Fruit fly (Drosophila melanogaster): ENCODE data around the gene Scsalpha1.
A peak's percentile ranks its signal among the peaks of the same experiment; 100 is the strongest.

Scsalpha1 gene

DNA sequence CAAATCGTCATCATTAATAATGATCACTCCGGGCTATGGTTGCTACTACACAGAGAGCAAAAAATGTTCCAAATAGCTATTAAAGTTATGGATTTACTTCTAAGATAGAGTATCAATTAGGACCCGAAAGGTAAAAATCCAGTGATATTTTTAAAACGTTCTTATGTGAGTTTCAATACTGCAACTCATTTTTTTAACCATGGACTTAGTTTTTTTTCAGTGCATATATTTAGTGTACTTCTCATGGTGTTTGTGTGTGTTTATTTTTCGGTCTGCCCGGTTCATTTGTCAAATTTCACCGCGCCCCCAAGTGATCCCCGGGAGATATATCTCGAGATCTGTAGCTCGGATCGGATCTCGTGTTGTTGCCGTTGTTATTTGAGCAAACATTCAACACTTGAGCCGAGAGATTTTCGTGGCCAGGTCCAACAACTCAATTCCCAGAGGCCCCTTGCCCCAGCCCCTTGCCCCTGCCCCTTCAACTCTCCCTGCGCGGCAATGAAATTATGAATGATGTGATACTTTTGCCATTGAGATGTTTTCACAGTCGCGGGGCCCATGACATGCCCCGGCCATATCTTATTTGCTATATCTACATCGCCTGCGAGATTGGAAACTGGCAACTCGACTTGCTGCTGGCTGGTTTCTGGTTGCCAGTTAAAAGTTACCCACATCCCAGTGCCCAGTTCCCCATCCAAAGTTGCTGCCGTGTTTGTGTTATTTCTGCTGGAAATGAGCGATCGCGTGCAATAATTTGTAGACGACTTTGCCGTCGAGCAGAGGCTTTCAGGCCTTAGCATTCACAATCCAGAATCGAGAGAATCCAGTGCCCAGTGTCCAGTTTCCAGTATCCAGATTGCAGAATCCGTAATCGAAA is 48.7 kb downstream of the Scsalpha1 start (continued):
- TF ChIP-seq Sox15 (GFP tag; optimal IDR thresholded peaks at IDR 0.05) (no peak), Hr39 (GFP tag; optimal IDR thresholded peaks at IDR 0.05) (peak; percentile 14), fkh (GFP tag; optimal IDR thresholded peaks at IDR 0.05) (peak; percentile 63), Eip75B (GFP tag; optimal IDR thresholded peaks at IDR 0.05) (no peak), CG6163 (GFP tag; IDR thresholded peaks at IDR 0.05) (0 out of 3 replicates have a peak, but pooled peaks have one; percentile 53), Ets96B (tag; optimal IDR thresholded peaks at IDR 0.05) (peak; percentile 12), CG8632 (GFP tag; optimal IDR thresholded peaks at IDR 0.05) (no peak), dsx (GFP tag; optimal IDR thresholded peaks at IDR 0.05; ENCODE audit: poor library complexity, severe bottlenecking) (no peak), pdm3 (GFP tag; optimal IDR thresholded peaks at IDR 0.05) (peak; percentile 29)

DNA sequence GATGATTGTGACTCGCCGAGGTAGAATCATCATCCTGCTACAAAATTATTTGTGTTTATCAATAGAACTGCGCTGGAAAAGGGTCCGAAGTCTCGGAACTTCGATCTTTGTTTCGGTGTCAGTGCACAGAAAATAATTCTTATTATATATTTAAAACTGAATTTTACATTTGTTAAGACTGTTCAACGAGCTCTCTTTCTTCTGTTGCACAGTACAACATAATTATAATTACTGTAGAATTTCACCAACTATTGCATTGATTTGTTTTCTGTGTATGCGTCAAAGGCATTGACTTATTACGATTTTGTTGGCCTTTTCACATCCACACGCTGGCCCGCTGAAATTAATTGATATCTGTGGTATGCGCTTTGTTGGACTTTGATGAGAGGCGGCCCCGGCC is 49.5 kb downstream of the Scsalpha1 start:
- TF ChIP-seq Smox (GFP tag; optimal IDR thresholded peaks at IDR 0.05) = peak; percentile 10
- TF ChIP-seq eg (GFP tag; IDR thresholded peaks at IDR 0.05) = no peak
- TF ChIP-seq Eip78C (GFP tag) = peak; percentile 72
- peak; percentile 13 for TF ChIP-seq acj6 (GFP tag; optimal IDR thresholded peaks at IDR 0.05)
- peak; percentile 13 for TF ChIP-seq cyc (GFP tag; optimal IDR thresholded peaks at IDR 0.05)
- TF ChIP-seq svp (GFP tag) = peak; percentile 62
- peak; percentile 11 for TF ChIP-seq OdsH (GFP tag; optimal IDR thresholded peaks at IDR 0.05)
- TF ChIP-seq CG32006 (GFP tag; optimal IDR thresholded peaks at IDR 0.05) = no peak
- peak; percentile 55; the same call in 2 of the 3 replicates for TF ChIP-seq CG6163 (GFP tag; IDR thresholded peaks at IDR 0.05)
- peak; percentile 8 for TF ChIP-seq Sox14 (GFP tag; optimal IDR thresholded peaks at IDR 0.05)
- no peak for TF ChIP-seq Blimp-1 (GFP tag; optimal IDR thresholded peaks at IDR 0.05)
- peak; percentile 35 for TF ChIP-seq esn (GFP tag; optimal IDR thresholded peaks at IDR 0.05)
- TF ChIP-seq Ets21C (GFP tag; optimal IDR thresholded peaks at IDR 0.05) = no peak
- TF ChIP-seq vri (GFP tag; optimal IDR thresholded peaks at IDR 0.05) = no peak
- no peak for TF ChIP-seq CG1621 (tag; optimal IDR thresholded peaks at IDR 0.05)
- peak; percentile 33 for TF ChIP-seq Met (GFP tag; optimal IDR thresholded peaks at IDR 0.05)
- TF ChIP-seq CG34406 (GFP tag; optimal IDR thresholded peaks at IDR 0.05) = no peak
- peak; percentile 11 for TF ChIP-seq Sox102F (GFP tag; optimal IDR thresholded peaks at IDR 0.05)
- TF ChIP-seq CG6792 (GFP tag; optimal IDR thresholded peaks at IDR 0.05) = no peak
- no peak for TF ChIP-seq CG31627 (GFP tag; optimal IDR thresholded peaks at IDR 0.05)
- peak; percentile 9 for TF ChIP-seq Hr39 (GFP tag; optimal IDR thresholded peaks at IDR 0.05)
- no peak for TF ChIP-seq CG15336 (GFP tag; IDR thresholded peaks at IDR 0.05)
- TF ChIP-seq spab (GFP tag; optimal IDR thresholded peaks at IDR 0.05) = no peak
- TF ChIP-seq pdm3 (GFP tag; optimal IDR thresholded peaks at IDR 0.05) = peak; percentile 12
- TF ChIP-seq fd85E (GFP tag; optimal IDR thresholded peaks at IDR 0.05) = no peak
- TF ChIP-seq CG10631 (GFP tag; optimal IDR thresholded peaks at IDR 0.05) = peak; percentile 34
- no peak for TF ChIP-seq Gug (GFP tag; IDR thresholded peaks at IDR 0.05)
- no peak for TF ChIP-seq CG10669 (GFP tag; optimal IDR thresholded peaks at IDR 0.05)
- TF ChIP-seq CG3919 (GFP tag; optimal IDR thresholded peaks at IDR 0.05) = peak; percentile 11
- peak; percentile 1 for TF ChIP-seq lz (GFP tag; optimal IDR thresholded peaks at IDR 0.05)
- TF ChIP-seq Hr4 (GFP tag; optimal IDR thresholded peaks at IDR 0.05) = no peak
- peak; percentile 28 for TF ChIP-seq topi (GFP tag; optimal IDR thresholded peaks at IDR 0.05)
- peak; percentile 22 for TF ChIP-seq Eip75B (GFP tag; optimal IDR thresholded peaks at IDR 0.05)
